Worm (Caenorhabditis elegans): Measurements from ENCODE around the gene rfc-4.

ce11 chrIII:6961167-6961566 is 10.9 kb upstream of the rfc-4 start:
- TF ChIP-seq nhr-11 (tag; optimal IDR thresholded peaks at IDR 0.05) (no peak), ceh-34 (tag; optimal IDR thresholded peaks at IDR 0.05) (no peak), elt-4 (tag; optimal IDR thresholded peaks at IDR 0.05) (no peak), ztf-16 (tag; optimal IDR thresholded peaks at IDR 0.05) (no peak), elt-2 (tag; optimal IDR thresholded peaks at IDR 0.05) (no peak), zip-5 (tag; optimal IDR thresholded peaks at IDR 0.05) (no peak)
